Worm (Caenorhabditis elegans) whole organism, L4 larva: Measurements from ENCODE around the gene C13B4.1.

ENCODE experiments used
- ama-1 ChIP-seq: fragments of 150-350 bp; optimal IDR thresholded peaks from 2 replicates; lab custom pipeline; 2014; ENCODE audit warnings: inconsistent platforms, mixed read lengths
- hmg-1.1 ChIP-seq: fragments of 200-800 bp; sonication (Bioruptor generic); IDR thresholded peaks from 2 replicates; pipeline ENCODE4 v1.3.6; 2022; ENCODE audit warnings: missing genetic modification reagents, missing genetic modification characterization, missing compliant biosample characterization
- pha-4 ChIP-seq, 2 experiments: fragments of 150-350 bp in 1 of 2; fragments of 200-800 bp in 1 of 2; sonication (Bioruptor generic) in 1 of 2; IDR thresholded peaks in 1 of 2; optimal IDR thresholded peaks in 1 of 2; 2 replicates each; pipeline versions ENCODE4 v1.3.6 to Lab custom; 2014 to 2022; ENCODE audit warnings: missing genetic modification characterization in 2 of 2, missing genetic modification reagents in 2 of 2, missing biosample characterization in 1 of 2, missing compliant biosample characterization in 1 of 2

ce11 chrII:14455332-14455731, 24.1 kb downstream of the C13B4.1 start, which contains the start of gene dmsr-6:
- TF ChIP-seq hmg-1.1 (GFP tag; lab: Robert Waterston, UW), result no peak
- TF ChIP-seq pha-4 (GFP tag; IDR thresholded peaks at IDR 0.05; lab: Robert Waterston, UW), result no peak
- TF ChIP-seq pha-4 (tag; optimal IDR thresholded peaks at IDR 0.05; lab: Kevin White, UChicago), result no peak
- no peak for TF ChIP-seq ama-1
